Worm (Caenorhabditis elegans) whole organism, midembryonic: Measurements from ENCODE around the gene F43C11.8.

Experiments used
- T22C8.4 ChIP-seq: fragments of 200-800 bp; sonication (Bioruptor generic); IDR thresholded peaks from 2 replicates; pipeline ENCODE4 v1.3.6; 2022; ENCODE audit warnings: missing genetic modification characterization, missing compliant biosample characterization
- cog-1 ChIP-seq: sonication (generic microtip); optimal IDR thresholded peaks from 2 replicates; lab custom pipeline; 2016; ENCODE audit warnings: missing genetic modification characterization, missing compliant biosample characterization
- flt-1 ChIP-seq: fragments of 200-800 bp; sonication (Bioruptor generic); IDR thresholded peaks from 2 replicates; pipeline ENCODE4 v1.3.6; 2022; ENCODE audit warnings: missing genetic modification characterization, missing compliant biosample characterization
- klf-2 ChIP-seq: fragments of 200-800 bp; sonication (Bioruptor generic); conservative IDR thresholded peaks from 2 replicates; pipeline ENCODE4 v1.3.6; 2022; ENCODE audit warnings: missing genetic modification reagents, missing genetic modification characterization, missing compliant biosample characterization
- med-1 ChIP-seq: sonication (generic microtip); optimal IDR thresholded peaks from 2 replicates; lab custom pipeline; 2017; ENCODE audit warnings: missing genetic modification characterization, mild to moderate bottlenecking, missing compliant biosample characterization, antibody characterized with exemption, missing genetic modification reagents; ENCODE audit not compliant: insufficient read depth
- ref-1 ChIP-seq: fragments of 200-800 bp; sonication (Bioruptor generic); conservative IDR thresholded peaks from 2 replicates; pipeline ENCODE4 v1.3.6; 2022; ENCODE audit warnings: missing genetic modification reagents, missing genetic modification characterization, missing compliant biosample characterization
- tab-1 ChIP-seq: fragments of 200-800 bp; sonication (Bioruptor generic); IDR thresholded peaks from 2 replicates; pipeline ENCODE4 v1.3.6; 2022; ENCODE audit warnings: missing genetic modification characterization, missing compliant biosample characterization
- ztf-23 ChIP-seq: fragments of 200-800 bp; sonication (Bioruptor generic); IDR thresholded peaks from 2 replicates; pipeline ENCODE4 v1.3.6; 2022; ENCODE audit warnings: missing genetic modification reagents, missing genetic modification characterization, missing compliant biosample characterization
- ztf-29 ChIP-seq: fragments of 200-800 bp; sonication (Bioruptor generic); IDR thresholded peaks from 2 replicates; pipeline ENCODE4 v1.3.6; 2022; ENCODE audit warnings: missing genetic modification reagents, missing genetic modification characterization, missing compliant biosample characterization

F43C11.8 gene

ce11 chrII:2304575-2304974 lies 27.7 kb upstream of the F43C11.8 start:
- TF ChIP-seq klf-2 (GFP tag; lab: Robert Waterston, UW) = no peak
- TF ChIP-seq cog-1 (tag; lab: Kevin White, UChicago) = no peak
- TF ChIP-seq tab-1 (GFP tag; lab: Robert Waterston, UW) = no peak
- no peak for TF ChIP-seq ztf-23 (GFP tag; lab: Robert Waterston, UW)
- TF ChIP-seq ref-1 (GFP tag; lab: Robert Waterston, UW) = no peak

- TF ChIP-seq med-1 (no peak), ref-1 (GFP tag; lab: Robert Waterston, UW) (no peak), ztf-23 (GFP tag; lab: Robert Waterston, UW) (no peak), flt-1 (GFP tag; lab: Robert Waterston, UW) (no peak), ztf-29 (no peak)
These were observed 26.8 kb upstream of the F43C11.8 start for ce11 chrII:2305507-2305906.

ce11 chrII:2306741-2307140 lies 25.6 kb upstream of the F43C11.8 start, which contains the start of gene B0281.3:
B0281.3 (plus strand) TSS chrII:2307041.
- no peak for TF ChIP-seq cog-1 (tag; lab: Kevin White, UChicago)
- TF ChIP-seq med-1 = no peak
- no peak for TF ChIP-seq T22C8.4 (GFP tag; lab: Robert Waterston, UW)
- no peak for TF ChIP-seq tab-1 (GFP tag; lab: Robert Waterston, UW)
- no peak for TF ChIP-seq ztf-23 (GFP tag; lab: Robert Waterston, UW)
- no peak for TF ChIP-seq ref-1 (GFP tag; lab: Robert Waterston, UW)
- TF ChIP-seq ztf-29 = no peak
- TF ChIP-seq flt-1 (GFP tag; lab: Robert Waterston, UW) = no peak
- no peak for TF ChIP-seq klf-2 (GFP tag; lab: Robert Waterston, UW)

- no peak for TF ChIP-seq tab-1 (GFP tag; lab: Robert Waterston, UW)
- no peak for TF ChIP-seq ztf-29
- TF ChIP-seq ztf-23 (GFP tag; lab: Robert Waterston, UW) = no peak
- no peak for TF ChIP-seq ref-1 (GFP tag; lab: Robert Waterston, UW)
- no peak for TF ChIP-seq klf-2 (GFP tag; lab: Robert Waterston, UW)
- TF ChIP-seq flt-1 (GFP tag; lab: Robert Waterston, UW) = no peak
- TF ChIP-seq med-1 = no peak
- TF ChIP-seq T22C8.4 (GFP tag; lab: Robert Waterston, UW) = no peak
- TF ChIP-seq cog-1 (tag; lab: Kevin White, UChicago) = no peak
These were observed 19.6 kb upstream of the F43C11.8 start, which contains the start of the genes trim-21 and B0281.1 for ce11 chrII:2312747-2313146. trim-21 (minus strand) TSS chrII:2312847. B0281.1 (plus strand) TSS chrII:2313067.

ce11 chrII:2317883-2318357 lies 14.4 kb upstream of the F43C11.8 start, which contains the start of the genes ZK1240.5 and ZK1240.9:
ZK1240.5 (minus strand) TSS chrII:2317933.
ZK1240.9 (plus strand) TSS chrII:2318189.
- no peak for TF ChIP-seq flt-1 (GFP tag; lab: Robert Waterston, UW)
- no peak for TF ChIP-seq ref-1 (GFP tag; lab: Robert Waterston, UW)
- TF ChIP-seq ztf-29 = no peak
- TF ChIP-seq tab-1 (GFP tag; lab: Robert Waterston, UW) = no peak
- no peak for TF ChIP-seq cog-1 (tag; lab: Kevin White, UChicago)
- TF ChIP-seq med-1 = no peak
- TF ChIP-seq T22C8.4 (GFP tag; lab: Robert Waterston, UW) = no peak
- TF ChIP-seq klf-2 (GFP tag; lab: Robert Waterston, UW) = no peak
- no peak for TF ChIP-seq ztf-23 (GFP tag; lab: Robert Waterston, UW)

ce11 chrII:2320097-2320496 lies 12.2 kb upstream of the F43C11.8 start, which contains the start of gene ZK1240.3:
ZK1240.3 (plus strand) TSS chrII:2320334.
- no peak for TF ChIP-seq flt-1 (GFP tag; lab: Robert Waterston, UW)
- TF ChIP-seq klf-2 (GFP tag; lab: Robert Waterston, UW) = no peak

ce11 chrII:2322857-2323518 lies 9.3 kb upstream of the F43C11.8 start, which contains the start of the genes ZK1240.6 and ZK1240.2:
ZK1240.6 (minus strand) TSS chrII:2322907.
ZK1240.2 (plus strand) TSS chrII:2323376.
- no peak for TF ChIP-seq T22C8.4 (GFP tag; lab: Robert Waterston, UW)
- TF ChIP-seq tab-1 (GFP tag; lab: Robert Waterston, UW) = no peak
- TF ChIP-seq flt-1 (GFP tag; lab: Robert Waterston, UW) = no peak
- TF ChIP-seq ztf-29 = no peak
- TF ChIP-seq ztf-23 (GFP tag; lab: Robert Waterston, UW) = no peak
- no peak for TF ChIP-seq ref-1 (GFP tag; lab: Robert Waterston, UW)
- no peak for TF ChIP-seq med-1
- TF ChIP-seq klf-2 (GFP tag; lab: Robert Waterston, UW) = no peak
- no peak for TF ChIP-seq cog-1 (tag; lab: Kevin White, UChicago)

ce11 chrII:2324956-2325355 lies 7.4 kb upstream of the F43C11.8 start, which contains the start of gene ZK1240.11:
ZK1240.11 (plus strand) TSS chrII:2325256.
- TF ChIP-seq med-1 (no peak), ztf-23 (GFP tag; lab: Robert Waterston, UW) (no peak), T22C8.4 (GFP tag; lab: Robert Waterston, UW) (no peak), cog-1 (tag; lab: Kevin White, UChicago) (no peak), ztf-29 (no peak), flt-1 (GFP tag; lab: Robert Waterston, UW) (no peak), tab-1 (GFP tag; lab: Robert Waterston, UW) (no peak), klf-2 (GFP tag; lab: Robert Waterston, UW) (no peak), ref-1 (GFP tag; lab: Robert Waterston, UW) (no peak)

- TF ChIP-seq klf-2 (GFP tag; lab: Robert Waterston, UW) = no peak
- no peak for TF ChIP-seq tab-1 (GFP tag; lab: Robert Waterston, UW)
These were observed 3.3 kb upstream of the F43C11.8 start, which contains the start of the genes ZK1240.8 and ZK1240.1 for ce11 chrII:2328963-2329442. ZK1240.8 (minus strand) TSS chrII:2329063. ZK1240.1 (plus strand) TSS chrII:2329392.
